Worm (Caenorhabditis elegans) whole organism, midembryonic: ENCODE measurements around the gene C25F9.11.

ENCODE experiments used
- T22C8.4 ChIP-seq: fragments of 200-800 bp; sonication (Bioruptor generic); IDR thresholded peaks from 2 replicates; pipeline ENCODE4 v1.3.6; 2022; ENCODE audit warnings: missing genetic modification characterization, missing compliant biosample characterization
- cog-1 ChIP-seq: sonication (generic microtip); optimal IDR thresholded peaks from 2 replicates; lab custom pipeline; 2016; ENCODE audit warnings: missing genetic modification characterization, missing compliant biosample characterization
- flt-1 ChIP-seq: fragments of 200-800 bp; sonication (Bioruptor generic); IDR thresholded peaks from 2 replicates; pipeline ENCODE4 v1.3.6; 2022; ENCODE audit warnings: missing genetic modification characterization, missing compliant biosample characterization
- klf-2 ChIP-seq: fragments of 200-800 bp; sonication (Bioruptor generic); conservative IDR thresholded peaks from 2 replicates; pipeline ENCODE4 v1.3.6; 2022; ENCODE audit warnings: missing genetic modification reagents, missing genetic modification characterization, missing compliant biosample characterization
- med-1 ChIP-seq: sonication (generic microtip); optimal IDR thresholded peaks from 2 replicates; lab custom pipeline; 2017; ENCODE audit warnings: missing genetic modification characterization, mild to moderate bottlenecking, missing compliant biosample characterization, antibody characterized with exemption, missing genetic modification reagents; ENCODE audit not compliant: insufficient read depth
- ref-1 ChIP-seq: fragments of 200-800 bp; sonication (Bioruptor generic); conservative IDR thresholded peaks from 2 replicates; pipeline ENCODE4 v1.3.6; 2022; ENCODE audit warnings: missing genetic modification reagents, missing genetic modification characterization, missing compliant biosample characterization
- tab-1 ChIP-seq: fragments of 200-800 bp; sonication (Bioruptor generic); IDR thresholded peaks from 2 replicates; pipeline ENCODE4 v1.3.6; 2022; ENCODE audit warnings: missing genetic modification characterization, missing compliant biosample characterization
- ztf-23 ChIP-seq: fragments of 200-800 bp; sonication (Bioruptor generic); IDR thresholded peaks from 2 replicates; pipeline ENCODE4 v1.3.6; 2022; ENCODE audit warnings: missing genetic modification reagents, missing genetic modification characterization, missing compliant biosample characterization
- ztf-29 ChIP-seq: fragments of 200-800 bp; sonication (Bioruptor generic); IDR thresholded peaks from 2 replicates; pipeline ENCODE4 v1.3.6; 2022; ENCODE audit warnings: missing genetic modification reagents, missing genetic modification characterization, missing compliant biosample characterization

C25F9.11 gene

DNA sequence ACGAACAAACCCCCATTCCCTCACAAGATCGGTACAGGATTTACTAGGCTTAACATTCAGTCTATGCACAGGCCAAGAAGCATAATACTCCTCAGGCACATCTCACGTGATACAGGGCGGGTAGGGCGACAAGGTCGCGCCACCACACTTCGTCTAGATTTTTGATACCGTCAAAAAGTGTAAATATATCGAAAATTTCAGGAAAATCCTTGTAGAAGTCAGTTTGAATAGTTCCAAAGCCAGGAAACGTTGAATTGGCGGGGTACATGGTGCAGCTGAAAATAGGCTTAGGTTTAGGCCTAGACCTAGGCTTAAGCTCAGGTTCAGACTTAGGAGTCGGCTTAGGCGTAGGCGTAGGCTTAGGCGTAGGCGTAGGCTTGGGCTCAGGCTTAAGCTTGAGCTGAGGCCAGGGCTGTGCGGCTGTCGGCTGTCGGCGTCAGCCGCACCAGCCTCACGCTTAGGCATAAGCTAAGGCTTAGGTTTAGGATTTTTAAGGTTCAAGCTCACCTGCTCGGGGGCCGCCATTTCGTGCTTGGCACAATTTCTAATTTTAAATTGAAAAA is 2.4 kb downstream of the C25F9.11 start:
- TF ChIP-seq T22C8.4 (GFP tag; lab: Robert Waterston, UW), result no peak
- no peak for TF ChIP-seq cog-1 (tag; lab: Kevin White, UChicago)
- no peak for TF ChIP-seq klf-2 (GFP tag; lab: Robert Waterston, UW)
- TF ChIP-seq tab-1, result peak; percentile 70; the same call in 1 of the 2 replicates
- no peak for TF ChIP-seq med-1 (GFP tag; lab: Kevin White, UChicago)
- TF ChIP-seq ztf-29 (GFP tag; lab: Robert Waterston, UW), result peak; percentile 53; the same call in 1 of the 2 replicates
- no peak for TF ChIP-seq ztf-23
- TF ChIP-seq ref-1 (GFP tag; lab: Robert Waterston, UW), result no peak
- no peak; the same call in 1 of the 2 replicates for TF ChIP-seq flt-1 (GFP tag; lab: Robert Waterston, UW)

DNA sequence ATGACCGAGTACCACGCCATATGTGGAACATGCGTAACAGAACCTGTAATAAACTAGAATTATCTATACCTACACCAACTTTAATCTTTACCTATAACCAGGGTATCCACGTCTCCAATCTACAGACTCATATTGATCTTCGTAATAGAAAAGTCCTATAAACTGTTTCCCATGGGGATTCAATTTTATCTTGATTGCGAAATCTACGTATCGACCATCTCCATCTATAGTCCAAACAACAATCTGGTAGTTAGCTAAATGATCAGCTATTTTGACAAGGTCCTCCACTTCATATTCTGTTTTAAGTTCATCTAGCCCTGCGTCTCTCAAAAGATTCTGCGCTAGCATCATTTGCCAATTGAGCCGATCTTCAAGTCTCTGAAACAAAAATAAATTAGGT is 3.3 kb downstream of the C25F9.11 start:
- TF ChIP-seq klf-2 (GFP tag; lab: Robert Waterston, UW) (no peak), ref-1 (GFP tag; lab: Robert Waterston, UW) (no peak), flt-1 (GFP tag; lab: Robert Waterston, UW) (no peak), ztf-23 (no peak), T22C8.4 (GFP tag; lab: Robert Waterston, UW) (no peak), med-1 (GFP tag; lab: Kevin White, UChicago) (no peak), ztf-29 (GFP tag; lab: Robert Waterston, UW) (no peak), cog-1 (tag; lab: Kevin White, UChicago) (no peak), tab-1 (no peak)

DNA sequence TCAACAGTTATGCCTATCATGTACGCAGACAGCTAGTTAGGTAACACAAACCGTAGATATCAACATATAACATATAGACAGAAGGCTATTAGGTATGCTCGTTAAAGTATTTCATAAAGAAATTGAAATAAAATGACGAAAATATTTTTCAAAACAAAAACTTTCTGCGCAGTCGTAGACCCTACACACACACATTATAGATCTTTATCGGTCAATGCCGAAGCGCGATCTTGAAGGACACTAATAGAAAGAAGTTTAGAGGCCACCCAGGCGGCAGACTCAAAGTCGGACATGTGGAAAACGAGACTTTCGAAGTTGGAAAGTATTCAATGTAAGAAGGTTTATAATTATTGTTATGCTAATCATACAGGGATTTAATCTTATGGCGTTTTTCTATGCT is 3.9 kb downstream of the C25F9.11 start:
- no peak for TF ChIP-seq cog-1 (tag; lab: Kevin White, UChicago)
- no peak for TF ChIP-seq tab-1
- no peak for TF ChIP-seq med-1 (GFP tag; lab: Kevin White, UChicago)
- no peak for TF ChIP-seq ref-1 (GFP tag; lab: Robert Waterston, UW)
- TF ChIP-seq T22C8.4 (GFP tag; lab: Robert Waterston, UW), result no peak
- TF ChIP-seq ztf-29 (GFP tag; lab: Robert Waterston, UW), result no peak
- TF ChIP-seq klf-2 (GFP tag; lab: Robert Waterston, UW), result no peak
- TF ChIP-seq ztf-23, result no peak
- TF ChIP-seq flt-1 (GFP tag; lab: Robert Waterston, UW), result no peak

DNA sequence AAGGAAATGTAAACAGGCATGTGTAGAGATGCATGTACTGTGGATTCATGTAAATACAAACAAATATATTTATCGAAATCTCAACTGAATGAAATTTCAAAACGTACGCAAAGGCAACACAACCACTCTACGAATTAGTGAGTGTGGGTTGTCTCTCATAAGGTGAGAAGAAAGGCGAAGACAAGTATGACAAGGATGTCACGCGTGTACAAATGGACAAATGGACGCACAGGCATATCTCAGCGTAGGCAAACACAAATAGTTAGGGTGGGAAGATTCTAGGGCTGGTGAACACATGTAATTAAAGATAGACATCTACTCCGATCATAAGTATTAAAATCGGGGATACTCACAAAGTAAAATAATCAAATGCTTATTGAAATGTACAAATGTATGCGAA is 4.8 kb downstream of the C25F9.11 start:
- TF ChIP-seq flt-1 (GFP tag; lab: Robert Waterston, UW) (no peak), ztf-29 (GFP tag; lab: Robert Waterston, UW) (no peak), ztf-23 (no peak), ref-1 (GFP tag; lab: Robert Waterston, UW) (no peak), klf-2 (GFP tag; lab: Robert Waterston, UW) (no peak), tab-1 (no peak), cog-1 (tag; lab: Kevin White, UChicago) (no peak), T22C8.4 (GFP tag; lab: Robert Waterston, UW) (no peak), med-1 (GFP tag; lab: Kevin White, UChicago) (no peak)

DNA sequence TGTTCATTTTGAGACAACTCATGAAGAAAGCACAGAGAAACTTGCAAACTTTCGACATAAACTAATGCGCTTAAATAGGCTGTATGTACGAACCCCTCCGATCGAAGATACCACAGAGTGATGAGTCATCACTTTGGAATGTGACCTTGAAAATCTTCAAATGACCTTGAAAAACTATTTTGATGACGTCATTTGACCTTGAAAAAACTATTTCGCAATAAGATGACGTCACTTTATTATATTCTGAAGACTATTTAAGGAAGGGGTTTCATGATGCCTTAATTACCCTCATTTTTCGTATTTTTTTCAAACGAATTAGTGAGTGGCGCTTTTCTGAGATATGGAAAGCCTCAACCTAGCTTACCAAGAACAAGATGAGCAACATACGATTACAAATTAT is 11.7 kb downstream of the C25F9.11 start, which contains the start of gene C25F9.2:
TSS of gene C25F9.2 (plus strand) at position 341 of the 400 bp plus-strand sequence.
- no peak for TF ChIP-seq ztf-29 (GFP tag; lab: Robert Waterston, UW)
- no peak for TF ChIP-seq flt-1 (GFP tag; lab: Robert Waterston, UW)
- no peak for TF ChIP-seq ref-1 (GFP tag; lab: Robert Waterston, UW)
- TF ChIP-seq tab-1, result no peak
- TF ChIP-seq cog-1 (tag; lab: Kevin White, UChicago), result no peak
- no peak for TF ChIP-seq ztf-23
- TF ChIP-seq T22C8.4 (GFP tag; lab: Robert Waterston, UW), result no peak
- TF ChIP-seq klf-2 (GFP tag; lab: Robert Waterston, UW), result no peak
- no peak for TF ChIP-seq med-1 (GFP tag; lab: Kevin White, UChicago)

DNA sequence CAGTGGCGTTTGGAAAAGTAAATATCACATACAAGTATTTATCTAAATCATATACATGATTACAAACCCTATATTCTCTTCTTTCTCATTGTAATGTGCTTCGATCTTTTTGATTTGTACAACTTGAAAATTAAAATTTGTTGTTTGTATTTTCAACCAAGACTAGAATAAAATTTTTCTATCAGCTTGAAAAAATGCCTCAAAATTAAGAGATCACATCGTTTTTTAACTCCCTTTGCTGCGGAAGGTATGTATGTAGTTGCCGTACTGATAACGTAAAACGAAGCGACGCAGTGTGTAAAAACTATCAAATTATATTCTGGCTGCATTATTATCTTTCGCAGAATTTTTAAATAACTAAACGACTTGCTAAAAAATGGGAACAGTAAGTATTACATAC is 15.0 kb downstream of the C25F9.11 start, which contains the start of gene C25F9.15:
TSS of gene C25F9.15 (plus strand) at position 301 of the 400 bp plus-strand sequence.
- TF ChIP-seq ztf-23, result no peak
- TF ChIP-seq tab-1, result no peak
- no peak for TF ChIP-seq klf-2 (GFP tag; lab: Robert Waterston, UW)
- no peak for TF ChIP-seq ref-1 (GFP tag; lab: Robert Waterston, UW)
- no peak for TF ChIP-seq flt-1 (GFP tag; lab: Robert Waterston, UW)
- TF ChIP-seq ztf-29 (GFP tag; lab: Robert Waterston, UW), result no peak
- TF ChIP-seq cog-1 (tag; lab: Kevin White, UChicago), result no peak
- no peak for TF ChIP-seq T22C8.4 (GFP tag; lab: Robert Waterston, UW)

DNA sequence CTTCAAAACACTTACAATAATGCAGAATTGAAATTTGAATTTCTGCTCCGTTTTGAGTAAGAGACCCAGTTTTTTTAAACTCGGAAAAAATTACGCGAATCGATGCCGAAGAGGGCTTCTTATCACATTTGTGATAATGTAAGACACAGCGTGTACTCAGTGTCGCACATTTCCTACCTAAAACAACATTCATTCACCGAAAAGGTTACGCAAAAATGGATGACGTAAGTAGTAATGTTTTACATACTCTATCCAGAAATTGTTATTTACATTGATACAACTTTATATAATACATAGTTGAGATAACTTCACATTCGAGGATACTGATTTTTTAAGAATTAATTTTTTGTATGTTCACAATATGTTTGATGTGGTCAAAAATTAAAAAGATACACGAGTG is 16.4 kb downstream of the C25F9.11 start, which contains the start of the genes C25F9.4 and C25F9.9:
TSS of gene C25F9.4 (minus strand) at position 101 of the 400 bp plus-strand sequence.
TSS of gene C25F9.9 (plus strand) at position 137 of the 400 bp plus-strand sequence.
- TF ChIP-seq med-1 (GFP tag; lab: Kevin White, UChicago) (no peak), ztf-23 (no peak), flt-1 (GFP tag; lab: Robert Waterston, UW) (no peak), cog-1 (tag; lab: Kevin White, UChicago) (no peak), klf-2 (GFP tag; lab: Robert Waterston, UW) (no peak), tab-1 (no peak), T22C8.4 (GFP tag; lab: Robert Waterston, UW) (no peak), ztf-29 (GFP tag; lab: Robert Waterston, UW) (no peak), ref-1 (GFP tag; lab: Robert Waterston, UW) (no peak)

DNA sequence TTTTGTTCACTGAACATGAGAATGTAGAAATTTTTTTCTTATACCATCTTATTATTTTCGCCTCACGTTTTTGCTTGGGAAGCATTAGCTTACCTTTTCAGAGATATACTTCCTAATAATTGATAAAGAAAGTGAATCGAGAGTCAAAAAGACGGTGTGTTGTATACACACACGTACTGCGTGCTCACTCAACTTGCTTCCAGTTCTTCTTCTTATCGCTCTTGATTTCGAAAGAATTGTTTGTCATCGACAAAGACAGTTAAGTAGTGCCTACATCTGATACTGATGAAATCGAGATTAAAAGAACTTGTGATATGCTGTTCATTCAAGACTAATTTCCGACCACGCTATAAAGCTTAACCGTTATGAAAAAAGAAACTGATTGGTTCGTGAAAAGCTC is 22.2 kb downstream of the C25F9.11 start, which contains the start of gene C25F9.5:
TSS of gene C25F9.5 (minus strand) at position 195 of the 400 bp plus-strand sequence.
- no peak for TF ChIP-seq T22C8.4 (GFP tag; lab: Robert Waterston, UW)
- no peak for TF ChIP-seq ztf-29 (GFP tag; lab: Robert Waterston, UW)
- no peak for TF ChIP-seq med-1 (GFP tag; lab: Kevin White, UChicago)
- no peak for TF ChIP-seq ztf-23

DNA sequence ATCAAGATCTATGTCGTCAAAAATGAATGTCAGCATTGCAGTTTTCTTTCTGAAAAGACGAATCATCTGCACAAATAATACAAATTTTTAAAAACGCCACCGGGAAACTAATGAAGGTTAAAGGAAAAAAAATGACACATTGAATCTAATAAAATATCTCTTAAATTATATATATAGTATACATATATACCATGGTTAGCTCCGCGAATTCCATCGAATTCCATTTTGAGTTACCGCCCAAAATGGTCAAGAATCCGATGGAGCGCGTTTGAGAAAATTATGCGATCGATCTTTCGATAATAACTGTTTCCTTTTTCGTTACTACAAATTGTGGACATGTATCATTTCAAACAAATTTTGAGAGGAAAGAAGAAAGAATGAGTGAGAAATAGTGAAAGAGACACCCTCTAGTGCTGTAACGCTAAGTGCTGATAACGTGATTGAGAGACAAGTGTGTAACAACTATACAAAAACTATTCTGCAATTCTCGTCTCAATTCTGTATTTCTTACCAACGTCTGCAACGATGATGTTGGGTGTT is 27.5 kb downstream of the C25F9.11 start, which contains the start of the genes C25F9.6 and C25F9.10:
TSS of gene C25F9.6 (minus strand) at position 51 of the 540 bp plus-strand sequence.
TSS of gene C25F9.10 (plus strand) at position 454 of the 540 bp plus-strand sequence.
- no peak for TF ChIP-seq med-1 (GFP tag; lab: Kevin White, UChicago)
- TF ChIP-seq cog-1 (tag; lab: Kevin White, UChicago), result no peak
- TF ChIP-seq ref-1 (GFP tag; lab: Robert Waterston, UW), result no peak
- TF ChIP-seq ztf-29 (GFP tag; lab: Robert Waterston, UW), result no peak
- TF ChIP-seq tab-1, result no peak
- TF ChIP-seq flt-1 (GFP tag; lab: Robert Waterston, UW), result no peak
- no peak for TF ChIP-seq klf-2 (GFP tag; lab: Robert Waterston, UW)
- no peak for TF ChIP-seq ztf-23
- no peak for TF ChIP-seq T22C8.4 (GFP tag; lab: Robert Waterston, UW)
